Fruit fly (Drosophila melanogaster): Measurements from ENCODE around the gene CG17633.

- TF ChIP-seq insv (optimal IDR thresholded peaks at IDR 0.05) (no peak), psq (optimal IDR thresholded peaks at IDR 0.05) (no peak), Sin3A (optimal IDR thresholded peaks at IDR 0.05) (no peak), Myc (optimal IDR thresholded peaks at IDR 0.05) (no peak)
These were observed 21.7 kb downstream of the CG17633 start, which contains the start of gene CG4036 for dm6 chr2L:9790535-9790992.

All from Kc167 (cell line).